Worm (Caenorhabditis elegans): ENCODE measurements around the gene unc-105.

The unc-105 gene

DNA sequence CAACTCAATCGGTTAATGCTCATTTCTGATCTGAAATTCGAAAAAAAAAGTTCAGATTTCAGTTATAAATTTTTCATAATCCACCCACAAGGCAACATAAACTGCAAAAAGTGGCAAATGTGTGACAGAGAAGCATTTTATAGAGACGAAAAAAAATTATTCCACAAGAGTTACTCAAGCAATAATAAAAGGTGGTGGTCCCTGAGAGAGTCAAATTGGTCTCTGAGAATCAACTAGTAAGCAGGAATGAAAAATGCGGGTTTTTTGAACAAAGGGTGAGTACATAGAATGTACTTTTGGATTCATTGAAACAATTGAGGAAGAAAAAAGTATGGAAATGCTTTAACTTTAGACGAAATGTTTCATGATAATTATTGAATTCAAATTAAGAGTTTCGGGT is 54.1 kb downstream of the unc-105 start, which contains the start of gene T05C12.11:
TSS of gene T05C12.11 (minus strand) at position 101 of the 400 bp plus-strand sequence.
- no peak for TF ChIP-seq hlh-26 (GFP tag; conservative IDR thresholded peaks at IDR 0.05)
- TF ChIP-seq D2030.7 (GFP tag; IDR thresholded peaks at IDR 0.05): no peak
- TF ChIP-seq T26A5.8 (tag; optimal IDR thresholded peaks at IDR 0.05): no peak
- TF ChIP-seq nfyb-1 (GFP tag; IDR thresholded peaks at IDR 0.05): no peak
- no peak for TF ChIP-seq tbp1 (GFP tag; optimal IDR thresholded peaks at IDR 0.05)
- TF ChIP-seq F37B4.10 (GFP tag; IDR thresholded peaks at IDR 0.05): no peak
- TF ChIP-seq hmg-20 (GFP tag; IDR thresholded peaks at IDR 0.05): no peak
- TF ChIP-seq xnd-1 (tag; optimal IDR thresholded peaks at IDR 0.05): no peak
- no peak for TF ChIP-seq F33H1.4 (GFP tag; IDR thresholded peaks at IDR 0.05)
- TF ChIP-seq aptf-3 (GFP tag; IDR thresholded peaks at IDR 0.05): no peak
- TF ChIP-seq gei-17 (GFP tag; optimal IDR thresholded peaks at IDR 0.05): no peak
- no peak for TF ChIP-seq pha-4 (tag; optimal IDR thresholded peaks at IDR 0.05)
- TF ChIP-seq athp-1 (tag; optimal IDR thresholded peaks at IDR 0.05): no peak

All from whole organism, young adult.